Fruit fly (Drosophila melanogaster) whole organism, embryonic: ENCODE results near the gene CG31793.

Experiments used
- Aef1 ChIP-seq: fragments of 200-800 bp; sonication (Bioruptor generic); IDR thresholded peaks from 3 replicates; pipeline ENCODE4 v1.3.6; 2022; ENCODE audit warnings: missing biosample characterization, missing genetic modification characterization
- C15 ChIP-seq: fragments of 200-800 bp; sonication (Bioruptor generic); IDR thresholded peaks from 3 replicates; pipeline ENCODE4 v1.3.6; 2022; ENCODE audit warnings: missing biosample characterization, missing genetic modification characterization
- CG10267 ChIP-seq: fragments of 200-800 bp; sonication (Bioruptor generic); optimal IDR thresholded peaks from 2 replicates; lab custom pipeline; 2018; ENCODE audit warnings: missing biosample characterization, mild to moderate bottlenecking, missing genetic modification characterization, moderate library complexity
- CG12942 ChIP-seq: fragments of 200-800 bp; sonication (Bioruptor generic); optimal IDR thresholded peaks from 3 replicates; lab custom pipeline; 2016; ENCODE audit warnings: missing biosample characterization, missing genetic modification characterization
- CG17328 ChIP-seq: fragments of 200-800 bp; sonication (Bioruptor generic); IDR thresholded peaks from 2 replicates; pipeline ENCODE4 v1.3.6; 2022; ENCODE audit warnings: missing biosample characterization, missing genetic modification characterization
- CG17912 ChIP-seq: fragments of 200-800 bp; sonication (Bioruptor generic); optimal IDR thresholded peaks from 2 replicates; lab custom pipeline; 2018; ENCODE audit warnings: missing biosample characterization, mild to moderate bottlenecking, missing genetic modification characterization
- CG18599 ChIP-seq: fragments of 200-800 bp; sonication (Bioruptor generic); optimal IDR thresholded peaks from 3 replicates; lab custom pipeline; 2017; ENCODE audit warnings: missing biosample characterization, missing genetic modification characterization, mild to moderate bottlenecking, moderate library complexity, missing genetic modification reagents
- CG2712 ChIP-seq: fragments of 200-800 bp; optimal IDR thresholded peaks from 3 replicates; lab custom pipeline; 2019; ENCODE audit warnings: missing biosample characterization, mild to moderate bottlenecking, missing genetic modification characterization, moderate library complexity
- CG2875 ChIP-seq: fragments of 200-800 bp; sonication (Bioruptor generic); optimal IDR thresholded peaks from 2 replicates; lab custom pipeline; 2017; ENCODE audit warnings: missing biosample characterization, mild to moderate bottlenecking, missing genetic modification characterization, missing genetic modification reagents
- CG6254 ChIP-seq: fragments of 200-800 bp; sonication (Bioruptor generic); optimal IDR thresholded peaks from 3 replicates; lab custom pipeline; 2017; ENCODE audit warnings: mild to moderate bottlenecking, missing biosample characterization, missing genetic modification reagents, missing genetic modification characterization
- CG6689 ChIP-seq: fragments of 200-800 bp; sonication (Bioruptor generic); IDR thresholded peaks from 2 replicates; pipeline ENCODE4 v1.3.6; 2022; ENCODE audit warnings: missing biosample characterization, missing genetic modification characterization
- CG7745 ChIP-seq: fragments of 200-800 bp; sonication (Bioruptor generic); optimal IDR thresholded peaks from 2 replicates; lab custom pipeline; 2018; ENCODE audit warnings: missing biosample characterization, mild to moderate bottlenecking, missing genetic modification characterization, moderate library complexity
- CG7928 ChIP-seq: fragments of 200-800 bp; sonication (Bioruptor generic); optimal IDR thresholded peaks from 2 replicates; lab custom pipeline; 2017; ENCODE audit warnings: missing biosample characterization, mild to moderate bottlenecking, missing genetic modification characterization
- D19A ChIP-seq: fragments of 200-800 bp; optimal IDR thresholded peaks from 3 replicates; lab custom pipeline; 2019; ENCODE audit warnings: missing biosample characterization, mild to moderate bottlenecking, missing genetic modification characterization, moderate library complexity
- E2f1 ChIP-seq: fragments of 200-800 bp; sonication (Bioruptor generic); IDR thresholded peaks from 2 replicates; pipeline ENCODE4 v1.3.6; 2022; ENCODE audit warnings: missing biosample characterization, missing genetic modification characterization
- Fer1 ChIP-seq: fragments of 200-800 bp; sonication (Bioruptor generic); optimal IDR thresholded peaks from 2 replicates; lab custom pipeline; 2017; ENCODE audit warnings: missing biosample characterization, mild to moderate bottlenecking, missing genetic modification characterization
- HHEX ChIP-seq: fragments of 200-800 bp; sonication (Bioruptor generic); optimal IDR thresholded peaks from 3 replicates; lab custom pipeline; 2017; ENCODE audit warnings: missing biosample characterization, mild to moderate bottlenecking, missing genetic modification characterization, missing genetic modification reagents
- HLHmδ ChIP-seq: fragments of 200-800 bp; sonication (Bioruptor generic); optimal IDR thresholded peaks from 2 replicates; lab custom pipeline; 2018; ENCODE audit warnings: missing biosample characterization, mild to moderate bottlenecking, missing genetic modification characterization, moderate library complexity
- NK7.1 ChIP-seq: fragments of 200-800 bp; sonication (Bioruptor generic); optimal IDR thresholded peaks from 3 replicates; lab custom pipeline; 2016; ENCODE audit warnings: missing biosample characterization, missing genetic modification characterization
- NfI ChIP-seq: fragments of 200-800 bp; sonication (Bioruptor generic); optimal IDR thresholded peaks from 3 replicates; lab custom pipeline; 2018; ENCODE audit warnings: missing biosample characterization, mild to moderate bottlenecking, missing genetic modification characterization, moderate library complexity
- Oli ChIP-seq: fragments of 200-800 bp; sonication (Bioruptor generic); optimal IDR thresholded peaks from 2 replicates; lab custom pipeline; 2018; ENCODE audit warnings: missing biosample characterization, mild to moderate bottlenecking, missing genetic modification characterization, moderate library complexity
- Ptx1 ChIP-seq: fragments of 200-800 bp; sonication (Bioruptor generic); IDR thresholded peaks from 2 replicates; pipeline ENCODE4 v1.3.6; 2022; ENCODE audit warnings: missing biosample characterization, missing genetic modification characterization
- Stat92E ChIP-seq, 3 experiments: fragments of >200 bp in 2 of 3; fragments of 200-800 bp in 1 of 3; sonication (Bioruptor generic) in 1 of 3; optimal IDR thresholded peaks; 2 replicates each; lab custom pipeline; 2017 to 2019; ENCODE audit warnings: missing biosample characterization in 3 of 3, missing genetic modification characterization in 3 of 3, mild to moderate bottlenecking in 1 of 3, moderate library complexity in 1 of 3
- YL-1 ChIP-seq: fragments of 200-800 bp; sonication (Bioruptor generic); optimal IDR thresholded peaks from 3 replicates; lab custom pipeline; 2017; ENCODE audit warnings: missing biosample characterization, mild to moderate bottlenecking, missing genetic modification characterization
- al ChIP-seq: fragments of 200-800 bp; sonication (Bioruptor generic); IDR thresholded peaks from 2 replicates; pipeline ENCODE4 v1.3.6; 2022; ENCODE audit warnings: missing biosample characterization, missing genetic modification characterization
- ato ChIP-seq: fragments of 200-800 bp; sonication (Bioruptor generic); IDR thresholded peaks from 2 replicates; pipeline ENCODE4 v1.3.6; 2022; ENCODE audit warnings: missing biosample characterization, missing genetic modification characterization; ENCODE audit not compliant: partially characterized antibody
- btn ChIP-seq: fragments of 200-800 bp; sonication (Bioruptor generic); optimal IDR thresholded peaks from 2 replicates; lab custom pipeline; 2016; ENCODE audit warnings: missing biosample characterization, missing genetic modification characterization
- chn ChIP-seq: fragments of 200-800 bp; sonication (Bioruptor generic); optimal IDR thresholded peaks from 2 replicates; lab custom pipeline; 2016; ENCODE audit warnings: missing biosample characterization, missing genetic modification characterization
- dmrt11E ChIP-seq: fragments of 200-800 bp; sonication (Bioruptor generic); optimal IDR thresholded peaks from 3 replicates; lab custom pipeline; 2018; ENCODE audit warnings: missing biosample characterization, mild to moderate bottlenecking, missing genetic modification characterization, moderate library complexity
- en ChIP-seq: fragments of 200-800 bp; sonication (Bioruptor generic); optimal IDR thresholded peaks from 2 replicates; lab custom pipeline; 2016; ENCODE audit warnings: missing biosample characterization, missing genetic modification characterization
- eve ChIP-seq, 2 experiments: fragments of >200 bp; optimal IDR thresholded peaks; 2 replicates each; lab custom pipeline; 2017; ENCODE audit warnings: missing biosample characterization in 2 of 2, missing genetic modification characterization in 2 of 2
- exex ChIP-seq: fragments of 200-800 bp; sonication (Bioruptor generic); optimal IDR thresholded peaks from 4 replicates; lab custom pipeline; 2018; ENCODE audit warnings: missing biosample characterization, mild to moderate bottlenecking, missing genetic modification characterization, moderate library complexity
- fd96Cb ChIP-seq: fragments of 200-800 bp; sonication (Bioruptor generic); optimal IDR thresholded peaks from 2 replicates; lab custom pipeline; 2018; ENCODE audit warnings: missing biosample characterization, mild to moderate bottlenecking, missing genetic modification characterization, moderate library complexity
- jumu ChIP-seq: fragments of 200-800 bp; sonication (Bioruptor generic); optimal IDR thresholded peaks from 3 replicates; lab custom pipeline; 2016; ENCODE audit warnings: missing biosample characterization, missing genetic modification characterization
- mld ChIP-seq: fragments of 200-800 bp; sonication (Bioruptor generic); IDR thresholded peaks from 3 replicates; pipeline ENCODE4 v1.3.6; 2022; ENCODE audit warnings: missing biosample characterization, missing genetic modification characterization; ENCODE audit not compliant: partially characterized antibody
- onecut ChIP-seq: fragments of 200-800 bp; sonication (Bioruptor generic); IDR thresholded peaks from 2 replicates; pipeline ENCODE4 v1.3.6; 2022; ENCODE audit warnings: missing biosample characterization, missing genetic modification characterization
- pho ChIP-seq: fragments of 200-800 bp; sonication (Bioruptor generic); optimal IDR thresholded peaks from 2 replicates; lab custom pipeline; 2016; ENCODE audit warnings: missing biosample characterization, missing genetic modification characterization
- rib ChIP-seq: fragments of 200-800 bp; sonication (Bioruptor generic); IDR thresholded peaks from 2 replicates; pipeline ENCODE4 v1.3.6; 2022; ENCODE audit warnings: missing biosample characterization, missing genetic modification characterization
- sc ChIP-seq, 3 experiments: fragments of >200 bp in 2 of 3; fragments of 200-800 bp in 1 of 3; sonication (Bioruptor generic) in 1 of 3; optimal IDR thresholded peaks; 2 replicates in 2 of 3; 3 replicates in 1 of 3; lab custom pipeline; 2017; ENCODE audit warnings: mild to moderate bottlenecking in 1 of 3, missing biosample characterization in 1 of 3, missing genetic modification characterization in 1 of 3, missing genetic modification reagents in 1 of 3
- sd ChIP-seq: fragments of 200-800 bp; sonication (Bioruptor generic); optimal IDR thresholded peaks from 3 replicates; lab custom pipeline; 2018; ENCODE audit warnings: missing biosample characterization, mild to moderate bottlenecking, missing genetic modification characterization, moderate library complexity
- shn ChIP-seq: fragments of 200-800 bp; sonication (Bioruptor generic); optimal IDR thresholded peaks from 3 replicates; lab custom pipeline; 2016; ENCODE audit warnings: missing biosample characterization, missing genetic modification characterization
- slou ChIP-seq: fragments of 200-800 bp; sonication (Bioruptor generic); optimal IDR thresholded peaks from 3 replicates; lab custom pipeline; 2016; ENCODE audit warnings: missing biosample characterization, missing genetic modification characterization
- sug ChIP-seq: fragments of 200-800 bp; optimal IDR thresholded peaks from 2 replicates; lab custom pipeline; 2019; ENCODE audit warnings: missing biosample characterization, mild to moderate bottlenecking, missing genetic modification characterization, moderate library complexity
- tap ChIP-seq: fragments of 200-800 bp; optimal IDR thresholded peaks from 3 replicates; lab custom pipeline; 2019; ENCODE audit warnings: missing biosample characterization, mild to moderate bottlenecking, missing genetic modification characterization, moderate library complexity
- tna ChIP-seq: fragments of 200-800 bp; sonication (Bioruptor generic); IDR thresholded peaks from 2 replicates; pipeline ENCODE4 v1.3.6; 2022; ENCODE audit warnings: missing biosample characterization, missing genetic modification characterization; ENCODE audit not compliant: partially characterized antibody
- wdn ChIP-seq: fragments of 200-800 bp; sonication (Bioruptor generic); IDR thresholded peaks from 2 replicates; pipeline ENCODE4 v1.3.6; 2022; ENCODE audit warnings: missing biosample characterization, missing genetic modification characterization
- wek ChIP-seq: fragments of 200-800 bp; sonication (Bioruptor generic); optimal IDR thresholded peaks from 3 replicates; lab custom pipeline; 2018; ENCODE audit warnings: missing biosample characterization, mild to moderate bottlenecking, missing genetic modification characterization, moderate library complexity
- zen ChIP-seq: fragments of 200-800 bp; sonication (Bioruptor generic); optimal IDR thresholded peaks from 3 replicates; lab custom pipeline; 2018; ENCODE audit warnings: missing biosample characterization, mild to moderate bottlenecking, missing genetic modification characterization, moderate library complexity

CG31793 gene

dm6 chr2L:19011895-19012645 is 8.9 kb downstream of the CG31793 start (continued):
- peak; percentile 53 for TF ChIP-seq exex (tag; lab: Kevin White, UChicago)
- TF ChIP-seq NK7.1 (GFP tag; lab: Kevin White, UChicago), result peak; percentile 56
- peak; percentile 84 for TF ChIP-seq jumu (GFP tag; lab: Kevin White, UChicago)
- TF ChIP-seq CG6689 (GFP tag; lab: Robert Waterston, UW), result peak; percentile 85
- TF ChIP-seq CG17328 (GFP tag; lab: Robert Waterston, UW), result peak; percentile 75
- peak; percentile 69 for TF ChIP-seq D19A (tag; lab: Kevin White, UChicago)
- TF ChIP-seq shn (GFP tag; lab: Kevin White, UChicago), result peak; percentile 76
- peak; percentile 41 for TF ChIP-seq sug (tag; lab: Kevin White, UChicago)
- TF ChIP-seq onecut (GFP tag; lab: Robert Waterston, UW), result peak; percentile 59
- TF ChIP-seq Oli (tag; lab: Kevin White, UChicago), result peak; percentile 84
- TF ChIP-seq Stat92E (GFP tag; optimal IDR thresholded peaks at IDR 0.05; lab: Kevin White, UChicago), result no peak
- peak; percentile 74 for TF ChIP-seq chn
- peak; percentile 58 for TF ChIP-seq CG10267
- no peak for TF ChIP-seq YL-1 (GFP tag; lab: Kevin White, UChicago)
- TF ChIP-seq CG7745 (tag; lab: Kevin White, UChicago), result no peak
- TF ChIP-seq CG12942 (GFP tag; lab: Kevin White, UChicago), result peak; percentile 73
- TF ChIP-seq NfI (GFP tag; lab: Kevin White, UChicago), result peak; percentile 83
- 0 out of 2 replicates have a peak, but pooled peaks have one; percentile 43 for TF ChIP-seq wdn
- no peak for TF ChIP-seq sc (optimal IDR thresholded peaks at IDR 0.05; lab: Kevin White, UChicago)
- TF ChIP-seq sc (GFP tag; optimal IDR thresholded peaks at IDR 0.05; lab: Kevin White, UChicago), result peak; percentile 59
- peak; percentile 67 for TF ChIP-seq tap (tag; lab: Kevin White, UChicago)
- peak; percentile 70 for TF ChIP-seq al
- TF ChIP-seq tna (GFP tag; lab: Robert Waterston, UW), result no peak
- peak; percentile 5 for TF ChIP-seq zen (tag; lab: Kevin White, UChicago)
- TF ChIP-seq CG7928, result peak; percentile 54
- no peak for TF ChIP-seq ato (GFP tag; lab: Robert Waterston, UW)
- TF ChIP-seq E2f1 (GFP tag; lab: Robert Waterston, UW), result peak; percentile 86
- no peak for TF ChIP-seq rib (GFP tag; lab: Robert Waterston, UW)
- no peak for TF ChIP-seq CG6254 (GFP tag; lab: Kevin White, UChicago)
- TF ChIP-seq eve (GFP tag; optimal IDR thresholded peaks at IDR 0.05; lab: Kevin White, UChicago), result no peak
- peak; percentile 23 for TF ChIP-seq wek (GFP tag; lab: Kevin White, UChicago)
- TF ChIP-seq btn (GFP tag; lab: Kevin White, UChicago), result peak; percentile 15
- peak; percentile 91 for TF ChIP-seq Ptx1 (GFP tag; lab: Robert Waterston, UW)
- TF ChIP-seq slou (GFP tag; lab: Kevin White, UChicago), result peak; percentile 74
- peak; percentile 96 for TF ChIP-seq CG18599 (GFP tag; lab: Kevin White, UChicago)
- peak; percentile 80 for TF ChIP-seq pho (GFP tag; lab: Kevin White, UChicago)
- TF ChIP-seq mld (GFP tag; lab: Robert Waterston, UW), result no peak
- no peak for TF ChIP-seq HLHmδ (GFP tag; lab: Kevin White, UChicago)
- peak; percentile 82 for TF ChIP-seq CG2712 (tag; lab: Kevin White, UChicago)
- TF ChIP-seq CG17912 (GFP tag; lab: Kevin White, UChicago), result no peak
- TF ChIP-seq fd96Cb (tag; lab: Kevin White, UChicago), result peak; percentile 75
- TF ChIP-seq Aef1 (GFP tag; lab: Robert Waterston, UW), result peak; percentile 85
- peak; percentile 64 for TF ChIP-seq sd
- peak; percentile 42 for TF ChIP-seq CG2875 (GFP tag; lab: Kevin White, UChicago)
- TF ChIP-seq C15 (GFP tag; lab: Robert Waterston, UW), result no peak
- TF ChIP-seq en, result no peak
- TF ChIP-seq dmrt11E (tag; lab: Kevin White, UChicago), result peak; percentile 30
- peak; percentile 89 for TF ChIP-seq Fer1 (GFP tag; lab: Kevin White, UChicago)
- peak; percentile 81 for TF ChIP-seq HHEX (GFP tag; lab: Kevin White, UChicago)
